Worm (Caenorhabditis elegans) whole organism, L2 larva: ENCODE results near the gene selt-1.2.

Source experiments
- F13H6.1 ChIP-seq: sonication (generic microtip); optimal IDR thresholded peaks from 2 replicates; lab custom pipeline; 2016; ENCODE audit warnings: missing genetic modification characterization, missing compliant biosample characterization
- egl-27 ChIP-seq: sonication (generic microtip); optimal IDR thresholded peaks from 3 replicates; lab custom pipeline; 2017; ENCODE audit warnings: missing biosample characterization, missing genetic modification reagents, missing genetic modification characterization
- lsy-2 ChIP-seq, 2 experiments: fragments of 150-350 bp in 1 of 2; sonication (generic microtip) in 1 of 2; optimal IDR thresholded peaks; 2 replicates each; lab custom pipeline; 2014 to 2017; ENCODE audit warnings: missing biosample characterization in 2 of 2, missing genetic modification characterization in 2 of 2
- mdl-1 ChIP-seq, 2 experiments: fragments of 150-350 bp in 1 of 2; sonication (generic microtip) in 1 of 2; optimal IDR thresholded peaks; 2 replicates each; lab custom pipeline; 2017; ENCODE audit warnings: missing biosample characterization in 2 of 2, missing genetic modification characterization in 2 of 2
- nhr-11 ChIP-seq: fragments of 150-350 bp; optimal IDR thresholded peaks from 2 replicates; lab custom pipeline; 2014; ENCODE audit warnings: missing biosample characterization, missing genetic modification characterization
- unc-39 ChIP-seq: fragments of 150-350 bp; optimal IDR thresholded peaks from 2 replicates; lab custom pipeline; 2014; ENCODE audit warnings: missing biosample characterization, missing genetic modification characterization
- unc-62 ChIP-seq: fragments of 150-350 bp; optimal IDR thresholded peaks from 2 replicates; lab custom pipeline; 2014; ENCODE audit warnings: missing biosample characterization, missing genetic modification reagents, missing genetic modification characterization

- TF ChIP-seq unc-39 (tag; lab: Kevin White, UChicago) (no peak), lsy-2 (tag; optimal IDR thresholded peaks at IDR 0.05; lab: Kevin White, UChicago) (no peak), unc-62 (GFP tag; lab: Kevin White, UChicago) (no peak), nhr-11 (tag; lab: Kevin White, UChicago) (no peak), mdl-1 (tag; optimal IDR thresholded peaks at IDR 0.05; lab: Kevin White, UChicago) (no peak), egl-27 (tag; lab: Kevin White, UChicago) (no peak), F13H6.1 (tag; lab: Kevin White, UChicago) (no peak)
These were observed 9.5 kb upstream of the selt-1.2 start, which contains the start of gene irld-6 for ce11 chrV:10756698-10757097.
